Worm (Caenorhabditis elegans): ENCODE data around the gene ZK402.1.

ce11 chrX:1409224-1409623 is 5.2 kb downstream of the ZK402.1 start:
- no peak for TF ChIP-seq ztf-23 (GFP tag; IDR thresholded peaks at IDR 0.05)
- TF ChIP-seq T22C8.4 (GFP tag; IDR thresholded peaks at IDR 0.05): no peak
- TF ChIP-seq ztf-29 (GFP tag; IDR thresholded peaks at IDR 0.05): no peak
- TF ChIP-seq cog-1 (tag; optimal IDR thresholded peaks at IDR 0.05): no peak
- TF ChIP-seq flt-1 (GFP tag; IDR thresholded peaks at IDR 0.05): no peak
- TF ChIP-seq ref-1 (GFP tag; conservative IDR thresholded peaks at IDR 0.05): no peak

All from whole organism, midembryonic.